Worm (Caenorhabditis elegans) whole organism, late embryonic: ENCODE results near the gene T24E12.13.

ENCODE experiments used
- C38D4.7 ChIP-seq: fragments of 200-800 bp; sonication (Bioruptor generic); optimal IDR thresholded peaks from 2 replicates; lab custom pipeline; 2018; ENCODE audit warnings: mild to moderate bottlenecking, missing genetic modification characterization, moderate library complexity, missing compliant biosample characterization
- Y22D7AL.16 ChIP-seq: sonication (generic microtip); optimal IDR thresholded peaks from 2 replicates; lab custom pipeline; 2016; ENCODE audit warnings: missing genetic modification characterization, missing compliant biosample characterization
- ahr-1 ChIP-seq: sonication (generic microtip); optimal IDR thresholded peaks from 2 replicates; lab custom pipeline; 2016; ENCODE audit warnings: missing genetic modification characterization, missing compliant biosample characterization
- ceh-14 ChIP-seq: sonication (generic microtip); optimal IDR thresholded peaks from 2 replicates; lab custom pipeline; 2016; ENCODE audit warnings: missing genotype, missing genetic modification characterization, missing compliant biosample characterization
- ceh-2 ChIP-seq: sonication (generic microtip); optimal IDR thresholded peaks from 2 replicates; lab custom pipeline; 2016; ENCODE audit warnings: missing genotype, missing genetic modification characterization, missing compliant biosample characterization
- ceh-22 ChIP-seq: sonication (generic microtip); optimal IDR thresholded peaks from 2 replicates; lab custom pipeline; 2017; ENCODE audit warnings: missing biosample characterization, missing genetic modification characterization
- ceh-24 ChIP-seq: sonication (generic microtip); optimal IDR thresholded peaks from 2 replicates; lab custom pipeline; 2016; ENCODE audit warnings: mild to moderate bottlenecking, missing genetic modification characterization, missing compliant biosample characterization
- ceh-45 ChIP-seq: fragments of 200-800 bp; sonication (Bioruptor generic); IDR thresholded peaks from 2 replicates; pipeline ENCODE4 v1.3.6; 2022; ENCODE audit warnings: missing genetic modification reagents, missing genetic modification characterization, missing compliant biosample characterization
- ceh-6 ChIP-seq: fragments of 200-800 bp; sonication (Bioruptor generic); optimal IDR thresholded peaks from 2 replicates; lab custom pipeline; 2018; ENCODE audit warnings: mild to moderate bottlenecking, missing genetic modification characterization, missing compliant biosample characterization
- ceh-9 ChIP-seq: sonication (generic microtip); optimal IDR thresholded peaks from 2 replicates; lab custom pipeline; 2016; ENCODE audit warnings: mild to moderate bottlenecking, missing genetic modification characterization, inconsistent platforms, missing compliant biosample characterization
- che-1 ChIP-seq: sonication (generic microtip); optimal IDR thresholded peaks from 2 replicates; lab custom pipeline; 2016; ENCODE audit warnings: mild to moderate bottlenecking, missing genetic modification characterization, missing compliant biosample characterization
- dmd-4 ChIP-seq: sonication (generic microtip); optimal IDR thresholded peaks from 2 replicates; lab custom pipeline; 2016; ENCODE audit warnings: borderline replicate concordance, missing genetic modification characterization, missing compliant biosample characterization
- dve-1 ChIP-seq: sonication (generic microtip); optimal IDR thresholded peaks from 2 replicates; lab custom pipeline; 2017; ENCODE audit warnings: antibody characterized with exemption, mild to moderate bottlenecking, missing genetic modification characterization, missing compliant biosample characterization
- elt-2 ChIP-seq: sonication (generic microtip); optimal IDR thresholded peaks from 2 replicates; lab custom pipeline; 2016; ENCODE audit warnings: missing genetic modification reagents, missing genetic modification characterization, missing compliant biosample characterization
- elt-4 ChIP-seq: sonication (generic microtip); optimal IDR thresholded peaks from 2 replicates; lab custom pipeline; 2016; ENCODE audit warnings: missing genetic modification characterization, missing compliant biosample characterization
- ets-4 ChIP-seq: sonication (generic microtip); optimal IDR thresholded peaks from 2 replicates; lab custom pipeline; 2016; ENCODE audit warnings: missing genetic modification characterization, missing compliant biosample characterization
- hlh-15 ChIP-seq: sonication (generic microtip); optimal IDR thresholded peaks from 2 replicates; lab custom pipeline; 2016; ENCODE audit warnings: missing genetic modification characterization, missing compliant biosample characterization
- hlh-30 ChIP-seq: sonication (generic microtip); optimal IDR thresholded peaks from 2 replicates; lab custom pipeline; 2017; ENCODE audit warnings: antibody characterized with exemption, missing genetic modification characterization, missing compliant biosample characterization; ENCODE audit not compliant: insufficient read depth
- hlh-6 ChIP-seq: sonication (generic microtip); optimal IDR thresholded peaks from 2 replicates; lab custom pipeline; 2016; ENCODE audit warnings: missing genotype, missing genetic modification characterization, missing compliant biosample characterization
- lim-6 ChIP-seq: sonication (generic microtip); optimal IDR thresholded peaks from 2 replicates; lab custom pipeline; 2016; ENCODE audit warnings: missing genetic modification characterization, missing compliant biosample characterization
- nfya-1 ChIP-seq: sonication (generic microtip); optimal IDR thresholded peaks from 2 replicates; lab custom pipeline; 2017; ENCODE audit warnings: missing genetic modification characterization, mild to moderate bottlenecking, missing compliant biosample characterization, antibody characterized with exemption, moderate library complexity
- nhr-232 ChIP-seq: sonication (generic microtip); optimal IDR thresholded peaks from 2 replicates; lab custom pipeline; 2016; ENCODE audit warnings: missing genetic modification characterization, missing compliant biosample characterization
- odd-2 ChIP-seq: sonication (generic microtip); optimal IDR thresholded peaks from 2 replicates; lab custom pipeline; 2017; ENCODE audit warnings: antibody characterized with exemption, mild to moderate bottlenecking, missing genetic modification characterization, missing compliant biosample characterization
- pag-3 ChIP-seq: sonication (generic microtip); optimal IDR thresholded peaks from 2 replicates; lab custom pipeline; 2016; ENCODE audit warnings: missing compliant biosample characterization, missing genetic modification characterization, borderline replicate concordance
- pax-1 ChIP-seq: fragments of 150-350 bp; optimal IDR thresholded peaks from 2 replicates; lab custom pipeline; 2014; ENCODE audit warnings: missing biosample characterization, missing genetic modification characterization
- pha-2 ChIP-seq: sonication (generic microtip); optimal IDR thresholded peaks from 2 replicates; lab custom pipeline; 2017; ENCODE audit warnings: mild to moderate bottlenecking, missing genetic modification characterization, missing compliant biosample characterization
- pha-4 ChIP-seq: fragments of 150-350 bp; optimal IDR thresholded peaks from 2 replicates; lab custom pipeline; 2018; ENCODE audit warnings: missing biosample characterization, missing genetic modification reagents, missing genetic modification characterization
- rnt-1 ChIP-seq: sonication (generic microtip); optimal IDR thresholded peaks from 2 replicates; lab custom pipeline; 2016; ENCODE audit warnings: missing genetic modification characterization, missing compliant biosample characterization
- sdc-2 ChIP-seq: sonication (generic microtip); optimal IDR thresholded peaks from 2 replicates; lab custom pipeline; 2016; ENCODE audit warnings: missing genotype, missing genetic modification characterization, missing compliant biosample characterization
- sox-2 ChIP-seq: fragments of 200-800 bp; sonication (Bioruptor generic); IDR thresholded peaks from 2 replicates; pipeline ENCODE4 v1.3.6; 2022; ENCODE audit warnings: missing genetic modification reagents, missing genetic modification characterization, missing compliant biosample characterization
- sox-4 ChIP-seq: sonication (generic microtip); optimal IDR thresholded peaks from 2 replicates; lab custom pipeline; 2017; ENCODE audit warnings: mild to moderate bottlenecking, missing genetic modification characterization, inconsistent platforms, missing compliant biosample characterization
- syd-9 ChIP-seq: sonication (generic microtip); optimal IDR thresholded peaks from 2 replicates; lab custom pipeline; 2016; ENCODE audit warnings: mild to moderate bottlenecking, missing genetic modification characterization, moderate library complexity, missing compliant biosample characterization
- tbx-2 ChIP-seq: sonication (generic microtip); optimal IDR thresholded peaks from 2 replicates; lab custom pipeline; 2016; ENCODE audit warnings: missing genetic modification characterization, missing compliant biosample characterization
- tbx-7 ChIP-seq: sonication (generic microtip); optimal IDR thresholded peaks from 2 replicates; lab custom pipeline; 2016; ENCODE audit warnings: missing genotype, missing genetic modification characterization, missing compliant biosample characterization
- ttx-3 ChIP-seq: sonication (generic microtip); optimal IDR thresholded peaks from 2 replicates; lab custom pipeline; 2016; ENCODE audit warnings: missing genetic modification reagents, missing genetic modification characterization, missing compliant biosample characterization
- unc-3 ChIP-seq, 2 experiments: fragments of 200-800 bp in 1 of 2; sonication (Bioruptor generic) in 1 of 2; sonication (generic microtip) in 1 of 2; conservative IDR thresholded peaks in 1 of 2; optimal IDR thresholded peaks in 1 of 2; 2 replicates each; pipeline versions ENCODE4 v1.3.6 to Lab custom; 2016 to 2022; ENCODE audit warnings: missing compliant biosample characterization in 2 of 2, missing genetic modification characterization in 2 of 2, missing genetic modification reagents in 1 of 2
- unc-42 ChIP-seq: sonication (generic microtip); optimal IDR thresholded peaks from 2 replicates; lab custom pipeline; 2016; ENCODE audit warnings: missing genotype, missing genetic modification characterization, missing compliant biosample characterization
- unc-55 ChIP-seq: sonication (generic microtip); optimal IDR thresholded peaks from 2 replicates; lab custom pipeline; 2017; ENCODE audit warnings: missing biosample characterization, missing genetic modification reagents, missing genetic modification characterization
- unc-86 ChIP-seq: sonication (generic microtip); optimal IDR thresholded peaks from 2 replicates; lab custom pipeline; 2016; ENCODE audit warnings: missing genetic modification characterization, missing compliant biosample characterization

T24E12.13 gene

DNA sequence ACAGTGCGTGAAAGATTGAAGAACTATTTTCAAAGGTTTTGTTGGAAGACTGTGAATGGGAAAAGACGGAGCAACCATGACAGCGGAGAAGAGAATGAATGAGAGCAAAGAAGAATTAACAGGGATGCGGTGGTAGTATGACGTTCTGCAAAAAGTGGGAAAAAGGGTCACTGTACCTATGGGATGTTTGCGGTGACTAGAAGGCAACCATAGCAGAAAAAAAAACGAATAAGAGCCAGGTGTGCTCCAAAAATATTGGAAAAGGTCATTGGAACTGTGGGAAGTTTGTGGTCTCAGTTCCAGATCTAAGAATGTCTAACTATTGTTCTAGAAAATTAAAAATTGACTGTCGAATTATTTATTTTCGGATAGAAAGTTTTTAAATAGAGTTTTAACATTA lies 38.5 kb upstream of the T24E12.13 start, which contains the start of gene fbxb-90:
TSS of gene fbxb-90 (minus strand) at position 101 of the 400 bp plus-strand sequence.
- TF ChIP-seq ceh-45 (GFP tag; lab: Robert Waterston, UW) = no peak
- no peak for TF ChIP-seq dve-1 (tag; lab: Kevin White, UChicago)
- no peak for TF ChIP-seq ahr-1 (tag; lab: Kevin White, UChicago)
- no peak for TF ChIP-seq ceh-24 (tag; lab: Kevin White, UChicago)
- TF ChIP-seq rnt-1 (tag; lab: Kevin White, UChicago) = no peak
- no peak for TF ChIP-seq pha-2 (tag; lab: Kevin White, UChicago)
- TF ChIP-seq C38D4.7 (GFP tag; lab: Kevin White, UChicago) = no peak
- no peak for TF ChIP-seq pax-1 (tag; lab: Kevin White, UChicago)
- TF ChIP-seq nhr-232 = no peak
- no peak for TF ChIP-seq ceh-14 (tag; lab: Kevin White, UChicago)
- no peak for TF ChIP-seq ceh-9 (tag; lab: Kevin White, UChicago)
- TF ChIP-seq ets-4 (tag; lab: Kevin White, UChicago) = no peak
- TF ChIP-seq hlh-30 = no peak
- no peak for TF ChIP-seq sox-4 (tag; lab: Kevin White, UChicago)
- TF ChIP-seq syd-9 (tag; lab: Kevin White, UChicago) = no peak
- TF ChIP-seq dmd-4 = no peak
- TF ChIP-seq nfya-1 (tag; lab: Kevin White, UChicago) = no peak
- TF ChIP-seq tbx-2 (tag; lab: Kevin White, UChicago) = no peak

ce11 chrII:3750685-3751084 lies 36.6 kb upstream of the T24E12.13 start, which contains the start of gene fbxb-91:
Gene fbxb-91, minus strand, starts transcription at chrII:3750785.
- no peak for TF ChIP-seq unc-55 (GFP tag; lab: Kevin White, UChicago)
- no peak for TF ChIP-seq unc-3 (GFP tag; conservative IDR thresholded peaks at IDR 0.05; lab: Robert Waterston, UW)
- TF ChIP-seq unc-3 (tag; optimal IDR thresholded peaks at IDR 0.05; lab: Kevin White, UChicago) = no peak
- TF ChIP-seq ceh-22 (tag; lab: Kevin White, UChicago) = no peak
- TF ChIP-seq hlh-15 (tag; lab: Kevin White, UChicago) = no peak
- TF ChIP-seq hlh-6 = no peak
- TF ChIP-seq che-1 (tag; lab: Kevin White, UChicago) = no peak
- no peak for TF ChIP-seq ceh-45 (GFP tag; lab: Robert Waterston, UW)
- TF ChIP-seq elt-4 = no peak
- no peak for TF ChIP-seq ceh-2
- TF ChIP-seq rnt-1 (tag; lab: Kevin White, UChicago) = no peak
- no peak for TF ChIP-seq odd-2 (tag; lab: Kevin White, UChicago)
- no peak for TF ChIP-seq nhr-232
- TF ChIP-seq lim-6 (tag; lab: Kevin White, UChicago) = no peak
- no peak for TF ChIP-seq unc-42 (tag; lab: Kevin White, UChicago)
- TF ChIP-seq pha-4 (tag; lab: Kevin White, UChicago) = no peak
- TF ChIP-seq ceh-6 = no peak
- no peak for TF ChIP-seq elt-2 (tag; lab: Kevin White, UChicago)

ce11 chrII:3752184-3752583 lies 35.1 kb upstream of the T24E12.13 start, which contains the start of gene sdz-11:
Gene sdz-11, minus strand, starts transcription at chrII:3752284.
- TF ChIP-seq ttx-3 (no peak), Y22D7AL.16 (tag; lab: Kevin White, UChicago) (no peak), hlh-30 (no peak), tbx-7 (tag; lab: Kevin White, UChicago) (no peak), lim-6 (tag; lab: Kevin White, UChicago) (no peak), dve-1 (tag; lab: Kevin White, UChicago) (no peak), hlh-15 (tag; lab: Kevin White, UChicago) (no peak), ceh-45 (GFP tag; lab: Robert Waterston, UW) (no peak), pha-4 (tag; lab: Kevin White, UChicago) (no peak), C38D4.7 (GFP tag; lab: Kevin White, UChicago) (no peak)

- TF ChIP-seq unc-86 = no peak
- TF ChIP-seq pag-3 (tag; lab: Kevin White, UChicago) = no peak
- TF ChIP-seq sox-2 (GFP tag; lab: Robert Waterston, UW) = no peak
- TF ChIP-seq ceh-24 (tag; lab: Kevin White, UChicago) = no peak
- no peak for TF ChIP-seq pha-4 (tag; lab: Kevin White, UChicago)
- no peak for TF ChIP-seq sdc-2 (tag; lab: Kevin White, UChicago)
These were observed 33.7 kb upstream of the T24E12.13 start, which contains the start of gene rcd-1 for ce11 chrII:3753598-3753997. Gene rcd-1, plus strand, starts transcription at chrII:3753898.
